2 fruit fly cellular contexts compared by ENCODE assay signal in the genomic region with DNA sequence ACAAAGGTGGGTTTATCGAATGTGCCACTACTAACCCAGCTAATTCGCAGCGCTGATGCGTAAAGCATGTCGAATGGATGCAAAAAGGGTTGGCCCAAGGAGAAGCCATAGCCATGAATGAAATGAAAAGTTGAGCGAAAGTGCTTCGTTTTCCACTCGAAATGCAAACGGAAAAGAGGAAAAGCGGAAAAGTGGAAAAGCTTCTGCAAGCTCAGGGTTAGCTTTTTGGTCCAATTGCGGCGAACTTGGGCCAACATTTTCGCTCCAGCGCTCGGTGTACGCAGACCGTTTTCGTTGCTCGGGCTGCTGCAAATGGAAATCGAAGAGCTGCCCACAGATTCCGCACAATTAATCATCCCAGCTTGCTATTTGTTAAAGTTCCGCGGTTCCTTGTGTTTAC.
TF ChIP-seq lines count a peak whose summit lies in the region.

No protein-coding gene starts in this region.

- TF ChIP-seq CTCF in whole organism, embryonic (GFP tag; optimal IDR thresholded peaks at IDR 0.05; lab: Kevin White, UChicago) = no peak

TF ChIP-seq in whole organism, embryonic, 481 proteins besides CTCF, POLR2A, EP300 and RAD21:
- TF ChIP-seq CG6791 (GFP tag; IDR thresholded peaks at IDR 0.05; lab: Robert Waterston, UW; ENCODE audit: partially characterized antibody) = no peak
- peak; percentile 90 for TF ChIP-seq z (GFP tag; IDR thresholded peaks at IDR 0.05; lab: Robert Waterston, UW)
- 0 out of 2 replicates have a peak, but pooled peaks have one; percentile 11 for TF ChIP-seq bowl (GFP tag; IDR thresholded peaks at IDR 0.05; lab: Robert Waterston, UW)
TF ChIP-seq in whole organism, embryonic: peak in this region for 2.

TF ChIP-seq in whole organism, pupa, 21 proteins besides CTCF, POLR2A, EP300 and RAD21:
- TF ChIP-seq Ets98B (GFP tag; IDR thresholded peaks at IDR 0.05; lab: Robert Waterston, UW) = 0 out of 2 replicates have a peak, but pooled peaks have one; percentile 15
- TF ChIP-seq CG8301 (tag; optimal IDR thresholded peaks at IDR 0.05; lab: Kevin White, UChicago) = no peak
- TF ChIP-seq CG4496 (GFP tag; IDR thresholded peaks at IDR 0.05; lab: Robert Waterston, UW) = 0 out of 3 replicates have a peak, but pooled peaks have one; percentile 30
